Worm (Caenorhabditis elegans): ENCODE results near the gene zip-11.

Gene zip-11

ce11 chrIV:3313311-3313710 is 2.2 kb downstream of the zip-11 start:
- TF ChIP-seq D2030.7 (GFP tag; IDR thresholded peaks at IDR 0.05) = peak; percentile 95
- peak; percentile 26 for TF ChIP-seq chd-7 (tag; optimal IDR thresholded peaks at IDR 0.05)
- peak; percentile 85 for TF ChIP-seq attf-6 (GFP tag; IDR thresholded peaks at IDR 0.05)
- peak; percentile 98 for TF ChIP-seq pbrm-1 (GFP tag; IDR thresholded peaks at IDR 0.05)
- TF ChIP-seq lir-1 (GFP tag; conservative IDR thresholded peaks at IDR 0.05) = peak; percentile 93
- TF ChIP-seq mcd-1 (GFP tag; IDR thresholded peaks at IDR 0.05) = peak; percentile 99
- peak; percentile 85 for TF ChIP-seq lsl-1 (GFP tag; optimal IDR thresholded peaks at IDR 0.05)
- peak; percentile 82 for TF ChIP-seq ztf-26 (tag; optimal IDR thresholded peaks at IDR 0.05)
- TF ChIP-seq F39B2.1 (GFP tag; IDR thresholded peaks at IDR 0.05) = peak; percentile 83; the same call in 1 of the 2 replicates
- TF ChIP-seq aptf-2 (GFP tag; conservative IDR thresholded peaks at IDR 0.05) = peak; percentile 58
- TF ChIP-seq C17E4.6 (GFP tag; IDR thresholded peaks at IDR 0.05) = peak; percentile 94
- peak; percentile 89 for TF ChIP-seq sea-2 (GFP tag; IDR thresholded peaks at IDR 0.05)
- peak; percentile 35 for TF ChIP-seq madf-10 (tag; optimal IDR thresholded peaks at IDR 0.05)
- peak; percentile 72 for TF ChIP-seq Y53F4B.3 (GFP tag; IDR thresholded peaks at IDR 0.05)
- TF ChIP-seq ceh-27 (GFP tag; optimal IDR thresholded peaks at IDR 0.05) = peak; percentile 54
- TF ChIP-seq nhr-120 (GFP tag; IDR thresholded peaks at IDR 0.05) = peak; percentile 92
- peak; percentile 95 for TF ChIP-seq egl-18 (GFP tag; IDR thresholded peaks at IDR 0.05)
- TF ChIP-seq efl-1 (GFP tag; optimal IDR thresholded peaks at IDR 0.05) = peak; percentile 31
- TF ChIP-seq unc-130 (GFP tag; optimal IDR thresholded peaks at IDR 0.05) = peak; percentile 71
- peak; percentile 98 for TF ChIP-seq ceh-91 (GFP tag; IDR thresholded peaks at IDR 0.05)
- TF ChIP-seq madf-6 (GFP tag; IDR thresholded peaks at IDR 0.05) = peak; percentile 98
- peak; percentile 50 for TF ChIP-seq F22D6.2 (tag; optimal IDR thresholded peaks at IDR 0.05)
- peak; percentile 89 for TF ChIP-seq lin-26 (GFP tag; IDR thresholded peaks at IDR 0.05)
- peak; percentile 87 for TF ChIP-seq attf-3 (GFP tag; conservative IDR thresholded peaks at IDR 0.05)
- peak; percentile 97 for TF ChIP-seq madf-3 (GFP tag; IDR thresholded peaks at IDR 0.05)
- peak; percentile 59 for TF ChIP-seq tbp1 (GFP tag; optimal IDR thresholded peaks at IDR 0.05)
- TF ChIP-seq let-526 (GFP tag; IDR thresholded peaks at IDR 0.05) = peak; percentile 84; the same call in 1 of the 2 replicates
- peak; percentile 51 for TF ChIP-seq gei-17 (GFP tag; optimal IDR thresholded peaks at IDR 0.05)
- TF ChIP-seq Y67H2A.10 (GFP tag; conservative IDR thresholded peaks at IDR 0.05) = peak; percentile 88
- peak; percentile 97 for TF ChIP-seq ztf-28 (GFP tag; IDR thresholded peaks at IDR 0.05)
- peak; percentile 100 for TF ChIP-seq hmg-1.2 (GFP tag; IDR thresholded peaks at IDR 0.05)
- peak; percentile 96 for TF ChIP-seq F37B4.10 (GFP tag; IDR thresholded peaks at IDR 0.05)
- TF ChIP-seq cebp-1 (GFP tag; IDR thresholded peaks at IDR 0.05) = peak; percentile 92
- peak; percentile 81 for TF ChIP-seq cebp-1 (tag; optimal IDR thresholded peaks at IDR 0.05)
- peak; percentile 97 for TF ChIP-seq egl-44 (GFP tag; IDR thresholded peaks at IDR 0.05)
- peak; percentile 97 for TF ChIP-seq rcor-1 (GFP tag; IDR thresholded peaks at IDR 0.05)
- peak; percentile 98 for TF ChIP-seq Y79H2A.3 (GFP tag; conservative IDR thresholded peaks at IDR 0.05)
- peak; percentile 12 for TF ChIP-seq dpl-1 (GFP tag; optimal IDR thresholded peaks at IDR 0.05)
- peak; percentile 98 for TF ChIP-seq Y95B8A.8 (GFP tag; IDR thresholded peaks at IDR 0.05)
- peak; percentile 84; the same call in 1 of the 2 replicates for TF ChIP-seq ztf-25 (GFP tag; IDR thresholded peaks at IDR 0.05)
- TF ChIP-seq K12H6.12 (tag; optimal IDR thresholded peaks at IDR 0.05) = peak; percentile 51
- TF ChIP-seq xnd-1 (tag; optimal IDR thresholded peaks at IDR 0.05) = peak; percentile 84
- TF ChIP-seq nfyb-1 (GFP tag; IDR thresholded peaks at IDR 0.05) = peak; percentile 98
- TF ChIP-seq nhr-90 (tag; optimal IDR thresholded peaks at IDR 0.05) = peak; percentile 6
- TF ChIP-seq lin-54 (GFP tag; optimal IDR thresholded peaks at IDR 0.05) = peak; percentile 92
- peak; percentile 100 for TF ChIP-seq dox-1 (GFP tag; IDR thresholded peaks at IDR 0.05)
- peak; percentile 95 for TF ChIP-seq bed-2 (GFP tag; IDR thresholded peaks at IDR 0.05)
- TF ChIP-seq cebp-2 (GFP tag; IDR thresholded peaks at IDR 0.05) = peak; percentile 95; the same call in 1 of the 2 replicates
- peak; percentile 72 for TF ChIP-seq egrh-3 (GFP tag; IDR thresholded peaks at IDR 0.05)
- peak; percentile 93 for TF ChIP-seq madf-8 (GFP tag; conservative IDR thresholded peaks at IDR 0.05)

Data from whole organism, young adult.